Worm (Caenorhabditis elegans) whole organism, mixed stage, embryonic: ENCODE measurements around the gene K07F5.12.

Experiments used
- M03D4.4 ChIP-seq: sonication (generic microtip); optimal IDR thresholded peaks from 2 replicates; lab custom pipeline; 2017; ENCODE audit warnings: mild to moderate bottlenecking, missing genetic modification characterization, missing compliant biosample characterization
- bed-3 ChIP-seq: fragments of 200-800 bp; sonication (Bioruptor generic); optimal IDR thresholded peaks from 3 replicates; lab custom pipeline; 2018; ENCODE audit warnings: mild to moderate bottlenecking, missing genetic modification characterization, moderate library complexity, missing compliant biosample characterization
- blmp-1 ChIP-seq: fragments of 150-350 bp; optimal IDR thresholded peaks from 2 replicates; lab custom pipeline; 2014; ENCODE audit warnings: missing biosample characterization, missing genetic modification characterization
- ceh-39 ChIP-seq: fragments of 150-350 bp; optimal IDR thresholded peaks from 2 replicates; lab custom pipeline; 2014; ENCODE audit warnings: missing biosample characterization, missing genetic modification characterization
- ceh-43 ChIP-seq: fragments of 200-800 bp; sonication (Bioruptor generic); optimal IDR thresholded peaks from 2 replicates; lab custom pipeline; 2018; ENCODE audit warnings: mild to moderate bottlenecking, missing genetic modification characterization, moderate library complexity, missing compliant biosample characterization
- ces-1 ChIP-seq: fragments of 150-350 bp; optimal IDR thresholded peaks from 2 replicates; lab custom pipeline; 2014; ENCODE audit warnings: missing biosample characterization, missing genetic modification reagents, missing genetic modification characterization
- cnd-1 ChIP-seq: fragments of 200-800 bp; sonication (Bioruptor generic); optimal IDR thresholded peaks from 2 replicates; lab custom pipeline; 2018; ENCODE audit warnings: mild to moderate bottlenecking, missing genetic modification characterization, missing compliant biosample characterization
- elt-1 ChIP-seq: sonication (generic microtip); optimal IDR thresholded peaks from 2 replicates; lab custom pipeline; 2017; ENCODE audit warnings: missing genetic modification characterization, mild to moderate bottlenecking, missing compliant biosample characterization, antibody characterized with exemption, moderate library complexity, borderline replicate concordance; ENCODE audit not compliant: insufficient read depth
- ham-2 ChIP-seq: fragments of 200-800 bp; sonication (Bioruptor generic); optimal IDR thresholded peaks from 2 replicates; lab custom pipeline; 2018; ENCODE audit warnings: mild to moderate bottlenecking, missing genetic modification characterization, missing compliant biosample characterization
- hlh-1 ChIP-seq: fragments of 150-350 bp; optimal IDR thresholded peaks from 2 replicates; lab custom pipeline; 2014; ENCODE audit warnings: missing biosample characterization, missing genetic modification reagents, missing genetic modification characterization
- lin-13 ChIP-seq: fragments of 150-350 bp; optimal IDR thresholded peaks from 2 replicates; lab custom pipeline; 2014; ENCODE audit warnings: missing biosample characterization, missing genetic modification characterization
- lin-32 ChIP-seq: fragments of 200-800 bp; sonication (Bioruptor generic); optimal IDR thresholded peaks from 2 replicates; lab custom pipeline; 2018; ENCODE audit warnings: mild to moderate bottlenecking, missing genetic modification characterization, missing compliant biosample characterization
- lsy-2 ChIP-seq: fragments of 150-350 bp; optimal IDR thresholded peaks from 2 replicates; lab custom pipeline; 2014; ENCODE audit warnings: missing biosample characterization, missing genetic modification characterization
- mep-1 ChIP-seq: fragments of 150-350 bp; optimal IDR thresholded peaks from 2 replicates; lab custom pipeline; 2017; ENCODE audit warnings: missing biosample characterization, missing genetic modification reagents, missing genetic modification characterization, inconsistent platforms
- mls-2 ChIP-seq: sonication (generic microtip); optimal IDR thresholded peaks from 2 replicates; lab custom pipeline; 2016; ENCODE audit warnings: mild to moderate bottlenecking, missing genetic modification characterization, moderate library complexity, missing compliant biosample characterization
- nhr-12 ChIP-seq: fragments of 150-350 bp; optimal IDR thresholded peaks from 2 replicates; lab custom pipeline; 2014; ENCODE audit warnings: missing biosample characterization, missing genetic modification characterization
- nhr-2 ChIP-seq: fragments of 150-350 bp; optimal IDR thresholded peaks from 2 replicates; lab custom pipeline; 2014; ENCODE audit warnings: missing biosample characterization, missing genetic modification characterization
- nhr-28 ChIP-seq: fragments of 150-350 bp; optimal IDR thresholded peaks from 2 replicates; lab custom pipeline; 2014; ENCODE audit warnings: missing biosample characterization, missing genetic modification characterization
- nhr-76 ChIP-seq: sonication (generic microtip); optimal IDR thresholded peaks from 2 replicates; lab custom pipeline; 2017; ENCODE audit warnings: missing biosample characterization, missing genetic modification characterization
- sem-2 ChIP-seq: fragments of 200-800 bp; sonication (Bioruptor generic); optimal IDR thresholded peaks from 2 replicates; lab custom pipeline; 2018; ENCODE audit warnings: mild to moderate bottlenecking, missing genetic modification characterization, missing compliant biosample characterization
- snpc-4 ChIP-seq: fragments of 150-350 bp; optimal IDR thresholded peaks from 2 replicates; lab custom pipeline; 2014; ENCODE audit warnings: missing biosample characterization, missing genetic modification characterization
- sptf-1 ChIP-seq: sonication (generic microtip); optimal IDR thresholded peaks from 2 replicates; lab custom pipeline; 2017; ENCODE audit warnings: mild to moderate bottlenecking, missing genetic modification characterization, moderate library complexity, missing compliant biosample characterization
- tbx-8 ChIP-seq: fragments of 200-800 bp; sonication (Bioruptor generic); optimal IDR thresholded peaks from 2 replicates; lab custom pipeline; 2018; ENCODE audit warnings: mild to moderate bottlenecking, missing genetic modification characterization, moderate library complexity, missing compliant biosample characterization
- unc-120 ChIP-seq: sonication (generic microtip); optimal IDR thresholded peaks from 2 replicates; lab custom pipeline; 2017; ENCODE audit warnings: missing genetic modification characterization, missing compliant biosample characterization; ENCODE audit not compliant: poor library complexity, severe bottlenecking
- unc-39 ChIP-seq: fragments of 150-350 bp; optimal IDR thresholded peaks from 2 replicates; lab custom pipeline; 2014; ENCODE audit warnings: missing biosample characterization, missing genetic modification characterization
- unc-62 ChIP-seq: fragments of 150-350 bp; optimal IDR thresholded peaks from 2 replicates; lab custom pipeline; 2014; ENCODE audit warnings: missing biosample characterization, missing genetic modification reagents, missing genetic modification characterization
- zip-8 ChIP-seq: fragments of 150-350 bp; optimal IDR thresholded peaks from 2 replicates; lab custom pipeline; 2014; ENCODE audit warnings: missing biosample characterization, missing genetic modification characterization
- ztf-11 ChIP-seq: fragments of 150-350 bp; optimal IDR thresholded peaks from 2 replicates; lab custom pipeline; 2014; ENCODE audit warnings: missing biosample characterization, missing genetic modification characterization

The K07F5.12 gene

ce11 chrIV:9857952-9858488 lies 2.2 kb downstream of the K07F5.12 start, which contains the start of gene npp-1:
Gene npp-1, plus strand, starts transcription at chrIV:9858488.
- TF ChIP-seq ceh-39 (tag; lab: Kevin White, UChicago): peak; percentile 67
- no peak for TF ChIP-seq ham-2 (GFP tag; lab: Kevin White, UChicago)
- TF ChIP-seq mep-1 (tag; lab: Kevin White, UChicago): peak; percentile 64
- TF ChIP-seq lsy-2 (tag; lab: Kevin White, UChicago): peak; percentile 21
- TF ChIP-seq cnd-1 (tag; lab: Kevin White, UChicago): no peak

ce11 chrIV:9858970-9859369 lies 3.2 kb downstream of the K07F5.12 start:
- TF ChIP-seq unc-120 (tag; lab: Kevin White, UChicago) (no peak), zip-8 (tag; lab: Kevin White, UChicago) (no peak), elt-1 (tag; lab: Kevin White, UChicago) (no peak), unc-39 (tag; lab: Kevin White, UChicago) (no peak), bed-3 (GFP tag; lab: Kevin White, UChicago) (no peak), snpc-4 (tag; lab: Kevin White, UChicago) (no peak), ceh-39 (tag; lab: Kevin White, UChicago) (no peak), lin-13 (no peak), ceh-43 (no peak), cnd-1 (tag; lab: Kevin White, UChicago) (no peak), ces-1 (GFP tag; lab: Kevin White, UChicago) (no peak), M03D4.4 (tag; lab: Kevin White, UChicago) (no peak), nhr-76 (tag; lab: Kevin White, UChicago) (no peak), unc-62 (GFP tag; lab: Kevin White, UChicago) (no peak), nhr-2 (tag; lab: Kevin White, UChicago) (no peak), mls-2 (tag; lab: Kevin White, UChicago) (no peak), mep-1 (tag; lab: Kevin White, UChicago) (no peak), hlh-1 (tag; lab: Kevin White, UChicago) (no peak), nhr-28 (tag; lab: Kevin White, UChicago) (no peak)

- no peak for TF ChIP-seq unc-62 (GFP tag; lab: Kevin White, UChicago)
- TF ChIP-seq sem-2 (GFP tag; lab: Kevin White, UChicago): no peak
Observed at ce11 chrIV:9861921-9862320, 6.1 kb downstream of the K07F5.12 start, which contains the start of gene K07F5.14. Gene K07F5.14, plus strand, starts transcription at chrIV:9862221.

ce11 chrIV:9863817-9864216 lies 8.0 kb downstream of the K07F5.12 start, which contains the start of gene K07F5.16:
Gene K07F5.16, plus strand, starts transcription at chrIV:9864117.
- TF ChIP-seq ces-1 (GFP tag; lab: Kevin White, UChicago): no peak

ce11 chrIV:9864778-9865177 lies 9.0 kb downstream of the K07F5.12 start, which contains the start of the genes K07F5.15 and K07F5.22:
Gene K07F5.15, plus strand, starts transcription at chrIV:9865078.
Gene K07F5.22, plus strand, starts transcription at chrIV:9865078.
- TF ChIP-seq lsy-2 (tag; lab: Kevin White, UChicago): no peak
- TF ChIP-seq sptf-1: no peak

ce11 chrIV:9866865-9867264 lies 11.1 kb downstream of the K07F5.12 start:
- TF ChIP-seq ceh-39 (tag; lab: Kevin White, UChicago) (no peak), hlh-1 (tag; lab: Kevin White, UChicago) (no peak), tbx-8 (GFP tag; lab: Kevin White, UChicago) (no peak), ham-2 (GFP tag; lab: Kevin White, UChicago) (no peak), nhr-12 (tag; lab: Kevin White, UChicago) (no peak), lin-13 (no peak)

- TF ChIP-seq nhr-76 (tag; lab: Kevin White, UChicago): no peak
- no peak for TF ChIP-seq ztf-11 (tag; lab: Kevin White, UChicago)
- TF ChIP-seq nhr-2 (tag; lab: Kevin White, UChicago): no peak
- no peak for TF ChIP-seq blmp-1 (tag; lab: Kevin White, UChicago)
- no peak for TF ChIP-seq mls-2 (tag; lab: Kevin White, UChicago)
- TF ChIP-seq ceh-39 (tag; lab: Kevin White, UChicago): no peak
- TF ChIP-seq sptf-1: no peak
- TF ChIP-seq cnd-1 (tag; lab: Kevin White, UChicago): no peak
- no peak for TF ChIP-seq lin-32 (GFP tag; lab: Kevin White, UChicago)
- no peak for TF ChIP-seq tbx-8 (GFP tag; lab: Kevin White, UChicago)
- no peak for TF ChIP-seq ceh-43
Observed at ce11 chrIV:9867915-9868314, 12.1 kb downstream of the K07F5.12 start.
